Fruit fly (Drosophila melanogaster) whole organism, adult: ENCODE data around the gene Ptp69D.

ENCODE experiments used
- CG11617 ChIP-seq: fragments of 200-800 bp; sonication (Bioruptor generic); optimal IDR thresholded peaks from 2 replicates; lab custom pipeline; 2017; ENCODE audit warnings: mild to moderate bottlenecking, missing biosample characterization, missing genetic modification reagents, missing genetic modification characterization
- CG12768 ChIP-seq: fragments of 200-800 bp; sonication (Bioruptor generic); optimal IDR thresholded peaks from 2 replicates; lab custom pipeline; 2017; ENCODE audit warnings: missing biosample characterization, missing genetic modification characterization, mild to moderate bottlenecking, moderate library complexity, missing genetic modification reagents
- CG14711 ChIP-seq: fragments of 200-800 bp; sonication (Bioruptor generic); optimal IDR thresholded peaks from 2 replicates; lab custom pipeline; 2018; ENCODE audit warnings: missing biosample characterization, mild to moderate bottlenecking, missing genetic modification characterization, moderate library complexity
- CG33017 ChIP-seq: fragments of 200-800 bp; sonication (Bioruptor generic); optimal IDR thresholded peaks from 2 replicates; lab custom pipeline; 2018; ENCODE audit warnings: missing biosample characterization, mild to moderate bottlenecking, missing genetic modification characterization, moderate library complexity
- CG5204 ChIP-seq: fragments of 200-800 bp; sonication (Bioruptor generic); optimal IDR thresholded peaks from 2 replicates; lab custom pipeline; 2016; ENCODE audit warnings: missing biosample characterization, missing genetic modification characterization
- Crg-1 ChIP-seq: fragments of 200-800 bp; sonication (Bioruptor generic); optimal IDR thresholded peaks from 2 replicates; lab custom pipeline; 2016; ENCODE audit warnings: missing biosample characterization, missing genetic modification characterization
- Mnt ChIP-seq: fragments of 200-800 bp; sonication (Bioruptor generic); optimal IDR thresholded peaks from 2 replicates; lab custom pipeline; 2016; ENCODE audit warnings: missing biosample characterization, mild to moderate bottlenecking, missing genetic modification characterization
- bab1 ChIP-seq: fragments of 200-800 bp; sonication (Bioruptor generic); optimal IDR thresholded peaks from 3 replicates; lab custom pipeline; 2019; ENCODE audit warnings: missing biosample characterization, mild to moderate bottlenecking, missing genetic modification characterization, moderate library complexity
- cic ChIP-seq: fragments of 200-800 bp; sonication (Bioruptor generic); optimal IDR thresholded peaks from 2 replicates; lab custom pipeline; 2017; ENCODE audit warnings: missing biosample characterization, mild to moderate bottlenecking, missing genetic modification characterization, moderate library complexity
- cnc ChIP-seq, 2 experiments: fragments of >200 bp; optimal IDR thresholded peaks; 2 replicates each; lab custom pipeline; 2017
- kay ChIP-seq: fragments of 200-800 bp; sonication (Bioruptor generic); peaks from one replicate; lab custom pipeline; 2016; ENCODE audit warnings: missing biosample characterization, missing genetic modification characterization, borderline replicate concordance
- ovo ChIP-seq: fragments of 200-800 bp; sonication (Bioruptor generic); optimal IDR thresholded peaks from 2 replicates; lab custom pipeline; 2016; ENCODE audit warnings: missing biosample characterization, missing genetic modification characterization
- pad ChIP-seq: fragments of 200-800 bp; sonication (Bioruptor generic); optimal IDR thresholded peaks from 3 replicates; lab custom pipeline; 2017; ENCODE audit warnings: missing biosample characterization, missing genetic modification characterization, mild to moderate bottlenecking, moderate library complexity, missing genetic modification reagents
- tj ChIP-seq: fragments of 200-800 bp; sonication (Bioruptor generic); optimal IDR thresholded peaks from 3 replicates; lab custom pipeline; 2017; ENCODE audit warnings: missing biosample characterization, mild to moderate bottlenecking, missing genetic modification characterization, moderate library complexity
- toe ChIP-seq: fragments of 200-800 bp; sonication (Bioruptor generic); optimal IDR thresholded peaks from 2 replicates; lab custom pipeline; 2016; ENCODE audit warnings: missing biosample characterization, missing genetic modification characterization

The Ptp69D gene

dm6 chr3L:12778616-12779015 is 43.9 kb downstream of the Ptp69D start, which contains the start of gene CG32106:
Gene CG32106 (minus strand): TSS chr3L:12778716.
- TF ChIP-seq CG11617 (GFP tag; lab: Kevin White, UChicago) (no peak), toe (GFP tag; lab: Kevin White, UChicago) (no peak), CG5204 (GFP tag; lab: Kevin White, UChicago) (no peak), CG14711 (no peak), cic (GFP tag; lab: Kevin White, UChicago) (no peak), tj (GFP tag; lab: Kevin White, UChicago) (no peak), Crg-1 (GFP tag; lab: Kevin White, UChicago) (no peak)

dm6 chr3L:12780997-12781396 is 46.3 kb downstream of the Ptp69D start, which contains the start of the genes CG10969 and CG17666:
Gene CG10969 (minus strand): TSS chr3L:12781097.
Gene CG17666 (plus strand): TSS chr3L:12781325.
- TF ChIP-seq CG33017: no peak
- TF ChIP-seq pad: no peak
- no peak for TF ChIP-seq CG14711
- TF ChIP-seq ovo (GFP tag; lab: Kevin White, UChicago): no peak
- no peak for TF ChIP-seq kay (GFP tag; lab: Kevin White, UChicago)

DNA sequence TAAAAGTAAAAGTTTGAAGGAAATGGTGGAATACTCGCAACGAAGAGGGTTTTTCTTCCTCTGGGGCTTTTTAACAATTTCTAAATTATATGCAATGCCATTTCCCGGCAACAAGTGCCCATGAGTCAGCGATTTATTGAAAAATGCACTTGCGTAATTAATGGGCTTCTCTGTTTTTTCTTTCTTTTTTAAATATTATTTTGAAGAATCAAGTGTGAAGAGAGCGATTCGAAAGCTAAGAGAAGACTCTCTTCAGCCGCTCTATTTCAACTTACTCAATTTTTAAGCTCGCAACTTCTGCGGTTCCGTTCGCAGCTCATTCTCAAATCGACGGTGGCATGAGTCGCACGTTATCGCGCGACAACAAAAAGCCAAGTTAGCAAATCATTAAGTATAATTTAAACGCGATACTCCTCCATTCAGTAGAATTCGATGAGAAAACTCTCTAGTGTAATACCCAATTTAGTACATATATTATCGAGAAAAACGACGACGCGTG is 55.2 kb downstream of the Ptp69D start, which contains the start of gene CG42709:
Gene CG42709, plus strand, starts transcription at position 318 of the 499 bp plus-strand sequence.
- peak; percentile 91 for TF ChIP-seq kay (GFP tag; lab: Kevin White, UChicago)
- no peak for TF ChIP-seq CG33017
- TF ChIP-seq bab1 (GFP tag; lab: Kevin White, UChicago): peak; percentile 20
- TF ChIP-seq cic (GFP tag; lab: Kevin White, UChicago): peak; percentile 48
- TF ChIP-seq tj (GFP tag; lab: Kevin White, UChicago): peak; percentile 83
- TF ChIP-seq cnc (optimal IDR thresholded peaks at IDR 0.05; lab: Kevin White, UChicago): peak; percentile 80 to 82
- TF ChIP-seq pad: no peak
- peak; percentile 34 for TF ChIP-seq Mnt (GFP tag; lab: Kevin White, UChicago)
- no peak for TF ChIP-seq CG11617 (GFP tag; lab: Kevin White, UChicago)
- peak; percentile 55 for TF ChIP-seq CG12768 (GFP tag; lab: Kevin White, UChicago)
